Worm (Caenorhabditis elegans) whole organism, L3 larva: Measurements from ENCODE around the gene tag-276.

Experiments
- R02D3.7 ChIP-seq: fragments of 150-350 bp; optimal IDR thresholded peaks from 2 replicates; lab custom pipeline; 2014; ENCODE audit warnings: missing biosample characterization, missing genetic modification characterization
- ZK546.5 ChIP-seq: sonication (generic microtip); optimal IDR thresholded peaks from 2 replicates; lab custom pipeline; 2017; ENCODE audit warnings: missing biosample characterization, missing genetic modification characterization
- ama-1 ChIP-seq: fragments of 150-350 bp; optimal IDR thresholded peaks from 2 replicates; lab custom pipeline; 2018
- ceh-16 ChIP-seq: sonication (generic microtip); optimal IDR thresholded peaks from 2 replicates; lab custom pipeline; 2017; ENCODE audit warnings: missing biosample characterization, missing genetic modification characterization
- ceh-28 ChIP-seq: fragments of 150-350 bp; optimal IDR thresholded peaks from 2 replicates; lab custom pipeline; 2014; ENCODE audit warnings: missing biosample characterization, missing genetic modification reagents, missing genetic modification characterization
- ceh-82 ChIP-seq: fragments of 150-350 bp; optimal IDR thresholded peaks from 2 replicates; lab custom pipeline; 2014; ENCODE audit warnings: missing biosample characterization, missing genetic modification characterization
- ceh-9 ChIP-seq: sonication (generic microtip); optimal IDR thresholded peaks from 2 replicates; lab custom pipeline; 2018; ENCODE audit warnings: missing biosample characterization, missing genetic modification characterization
- egl-27 ChIP-seq: sonication (generic microtip); optimal IDR thresholded peaks from 4 replicates; lab custom pipeline; 2017; ENCODE audit warnings: missing biosample characterization, missing genetic modification reagents, missing genetic modification characterization
- egl-5 ChIP-seq: fragments of 150-350 bp; optimal IDR thresholded peaks from 2 replicates; lab custom pipeline; 2017; ENCODE audit warnings: missing biosample characterization, missing genetic modification reagents, missing genetic modification characterization, inconsistent platforms
- elt-2 ChIP-seq: sonication (generic microtip); optimal IDR thresholded peaks from 2 replicates; lab custom pipeline; 2016; ENCODE audit warnings: missing genetic modification reagents, mild to moderate bottlenecking, missing genetic modification characterization, missing compliant biosample characterization
- elt-3 ChIP-seq, 3 experiments: fragments of 150-350 bp in 1 of 3; sonication (generic microtip) in 2 of 3; optimal IDR thresholded peaks; 2 replicates in 2 of 3; 4 replicates in 1 of 3; lab custom pipeline; 2014 to 2017; ENCODE audit warnings: missing biosample characterization in 3 of 3, missing genetic modification characterization in 3 of 3
- eor-1 ChIP-seq, 2 experiments: fragments of 150-350 bp; optimal IDR thresholded peaks; 2 replicates each; lab custom pipeline; 2014 to 2018; ENCODE audit warnings: missing biosample characterization in 2 of 2, missing genetic modification characterization in 2 of 2
- fkh-10 ChIP-seq: sonication (generic microtip); optimal IDR thresholded peaks from 2 replicates; lab custom pipeline; 2017; ENCODE audit warnings: missing biosample characterization, missing genetic modification reagents, missing genetic modification characterization
- fos-1 ChIP-seq: fragments of 150-350 bp; optimal IDR thresholded peaks from 2 replicates; lab custom pipeline; 2014; ENCODE audit warnings: missing biosample characterization, missing genetic modification characterization
- hmg-11 ChIP-seq: sonication (generic microtip); optimal IDR thresholded peaks from 2 replicates; lab custom pipeline; 2016; ENCODE audit warnings: missing genetic modification characterization, missing compliant biosample characterization
- jun-1 ChIP-seq: fragments of 150-350 bp; optimal IDR thresholded peaks from 2 replicates; lab custom pipeline; 2014; ENCODE audit warnings: missing biosample characterization, missing genetic modification reagents, missing genetic modification characterization
- lin-15B ChIP-seq: fragments of 150-350 bp; optimal IDR thresholded peaks from 2 replicates; lab custom pipeline; 2014; ENCODE audit warnings: missing biosample characterization, missing genetic modification characterization
- lin-39 ChIP-seq: fragments of 150-350 bp; optimal IDR thresholded peaks from 2 replicates; lab custom pipeline; 2018; ENCODE audit warnings: missing biosample characterization, missing genetic modification reagents, missing genetic modification characterization
- lsy-12 ChIP-seq: sonication (generic microtip); optimal IDR thresholded peaks from 2 replicates; lab custom pipeline; 2016; ENCODE audit warnings: mild to moderate bottlenecking, missing genetic modification characterization, missing compliant biosample characterization
- mml-1 ChIP-seq: fragments of 150-350 bp; sonication (generic microtip); optimal IDR thresholded peaks from 3 replicates; lab custom pipeline; 2014; ENCODE audit warnings: missing biosample characterization, missing genetic modification characterization
- nfya-1 ChIP-seq: sonication (generic microtip); optimal IDR thresholded peaks from 2 replicates; lab custom pipeline; 2017; ENCODE audit warnings: missing genetic modification characterization, mild to moderate bottlenecking, missing compliant biosample characterization, antibody characterized with exemption, moderate library complexity; ENCODE audit not compliant: insufficient read depth
- nhr-12 ChIP-seq: fragments of 150-350 bp; optimal IDR thresholded peaks from 2 replicates; lab custom pipeline; 2014; ENCODE audit warnings: missing biosample characterization, missing genetic modification characterization
- nhr-25 ChIP-seq: sonication (generic microtip); optimal IDR thresholded peaks from 2 replicates; lab custom pipeline; 2017; ENCODE audit warnings: missing biosample characterization, missing genetic modification characterization
- nhr-28 ChIP-seq: fragments of 150-350 bp; optimal IDR thresholded peaks from 2 replicates; lab custom pipeline; 2014; ENCODE audit warnings: missing biosample characterization, missing genetic modification characterization
- nhr-43 ChIP-seq: sonication (generic microtip); optimal IDR thresholded peaks from 2 replicates; lab custom pipeline; 2016; ENCODE audit warnings: mild to moderate bottlenecking, missing genetic modification characterization, missing compliant biosample characterization; ENCODE audit not compliant: poor library complexity, severe bottlenecking
- nhr-67 ChIP-seq: fragments of 150-350 bp; optimal IDR thresholded peaks from 2 replicates; lab custom pipeline; 2014; ENCODE audit warnings: missing biosample characterization, missing genetic modification characterization
- nhr-76 ChIP-seq: fragments of 150-350 bp; sonication (generic microtip); optimal IDR thresholded peaks from 5 replicates; lab custom pipeline; 2014; ENCODE audit warnings: missing biosample characterization, missing genetic modification characterization
- pqm-1 ChIP-seq: fragments of 150-350 bp; optimal IDR thresholded peaks from 2 replicates; lab custom pipeline; 2017; ENCODE audit warnings: missing biosample characterization, missing genetic modification characterization, inconsistent platforms
- sea-2 ChIP-seq: fragments of 150-350 bp; sonication (generic microtip); optimal IDR thresholded peaks from 4 replicates; lab custom pipeline; 2014; ENCODE audit warnings: missing biosample characterization, missing genetic modification reagents, missing genetic modification characterization
- skn-1 ChIP-seq: fragments of 150-350 bp; optimal IDR thresholded peaks from 2 replicates; lab custom pipeline; 2014; ENCODE audit warnings: missing biosample characterization, missing genetic modification characterization
- snpc-4 ChIP-seq: fragments of 150-350 bp; optimal IDR thresholded peaks from 2 replicates; lab custom pipeline; 2014; ENCODE audit warnings: missing biosample characterization, missing genetic modification characterization
- tbx-2 ChIP-seq: sonication (generic microtip); optimal IDR thresholded peaks from 2 replicates; lab custom pipeline; 2016; ENCODE audit warnings: mild to moderate bottlenecking, missing genetic modification characterization, missing compliant biosample characterization
- unc-62 ChIP-seq: fragments of 150-350 bp; sonication (generic microtip); optimal IDR thresholded peaks from 4 replicates; lab custom pipeline; 2014; ENCODE audit warnings: missing biosample characterization, missing genetic modification reagents, missing genetic modification characterization
- zag-1 ChIP-seq: fragments of 150-350 bp; optimal IDR thresholded peaks from 2 replicates; lab custom pipeline; 2014; ENCODE audit warnings: missing biosample characterization, missing genetic modification characterization
- ztf-11 ChIP-seq: fragments of 150-350 bp; optimal IDR thresholded peaks from 2 replicates; lab custom pipeline; 2014; ENCODE audit warnings: missing biosample characterization, missing genetic modification characterization
- ztf-4 ChIP-seq: fragments of 150-350 bp; optimal IDR thresholded peaks from 2 replicates; lab custom pipeline; 2014; ENCODE audit warnings: missing biosample characterization, missing genetic modification characterization

Gene tag-276

DNA sequence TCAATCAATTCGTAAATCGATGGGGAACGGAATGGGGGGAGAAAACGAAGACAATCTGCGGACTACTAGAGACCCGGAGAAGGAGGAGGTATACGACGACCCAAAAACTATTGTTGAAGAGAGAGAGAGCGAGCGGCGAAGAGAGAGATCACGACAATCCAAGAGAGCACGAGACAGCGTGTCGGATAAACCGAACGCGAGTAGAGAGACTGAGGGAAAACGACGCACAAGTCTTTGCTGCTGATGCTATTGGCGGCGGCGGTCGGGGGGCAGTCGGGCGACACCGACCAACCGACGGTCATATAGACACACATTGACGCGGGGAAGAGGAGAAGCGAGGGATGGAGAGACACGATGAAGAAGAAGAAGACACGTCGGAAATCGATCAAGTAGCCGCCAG is 26.4 kb downstream of the tag-276 start (continued):
- TF ChIP-seq fos-1 (no peak), lin-15B (tag; lab: Kevin White, UChicago) (peak; percentile 79), nfya-1 (tag; lab: Kevin White, UChicago) (peak; percentile 93), ama-1 (lab: Kevin White, UChicago) (peak; percentile 5)

- TF ChIP-seq jun-1 (tag; lab: Kevin White, UChicago) (no peak), ama-1 (lab: Kevin White, UChicago) (no peak), ceh-9 (tag; lab: Kevin White, UChicago) (no peak), R02D3.7 (no peak), nhr-76 (tag; lab: Kevin White, UChicago) (no peak), skn-1 (tag; lab: Kevin White, UChicago) (no peak)
These were observed 34.4 kb downstream of the tag-276 start for ce11 chrII:12214562-12214961.

DNA sequence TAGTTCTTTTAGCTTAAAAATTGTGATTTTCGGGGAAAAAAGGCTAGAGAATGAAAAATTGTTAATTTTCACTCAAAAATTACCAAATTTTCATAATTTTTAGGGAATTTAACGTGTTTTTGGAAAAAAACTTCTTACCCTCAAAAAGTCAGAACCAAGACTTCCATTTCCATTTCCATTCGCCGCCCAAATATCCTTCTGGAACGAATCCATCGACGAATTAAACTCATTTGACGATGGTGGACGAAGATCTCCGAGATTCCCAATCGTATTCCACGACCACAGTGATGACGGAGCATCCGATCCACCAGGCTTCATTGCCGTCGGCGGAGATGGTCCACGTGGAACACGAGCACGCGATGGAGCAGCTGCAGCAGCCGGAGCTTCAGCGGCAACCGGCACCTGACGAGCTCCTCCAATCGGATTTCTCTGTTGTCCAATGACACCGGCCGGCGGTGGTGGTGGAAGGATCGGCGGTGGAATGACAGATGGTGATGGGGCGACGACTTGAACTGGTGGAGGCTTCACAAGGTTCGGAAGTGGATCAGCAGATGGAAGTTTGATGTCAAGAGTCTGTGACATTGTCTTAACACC is 37.2 kb downstream of the tag-276 start:
- TF ChIP-seq fos-1 (no peak), unc-62 (no peak), egl-27 (tag; lab: Kevin White, UChicago) (no peak), R02D3.7 (no peak), lin-39 (tag; lab: Kevin White, UChicago) (no peak), ceh-82 (tag; lab: Kevin White, UChicago) (no peak), nhr-43 (tag; lab: Kevin White, UChicago) (no peak), nhr-25 (no peak), snpc-4 (tag; lab: Kevin White, UChicago) (no peak), ceh-9 (tag; lab: Kevin White, UChicago) (no peak), lsy-12 (tag; lab: Kevin White, UChicago) (no peak), elt-2 (tag; lab: Kevin White, UChicago) (no peak), mml-1 (tag; lab: Kevin White, UChicago) (no peak)

- TF ChIP-seq eor-1 (tag; optimal IDR thresholded peaks at IDR 0.05; lab: Kevin White, UChicago) = no peak
- peak; percentile 21 for TF ChIP-seq ceh-28 (tag; lab: Kevin White, UChicago)
These were observed 40.2 kb downstream of the tag-276 start for ce11 chrII:12208741-12209140.

- TF ChIP-seq elt-2 (tag; lab: Kevin White, UChicago) (no peak), elt-3 (tag; optimal IDR thresholded peaks at IDR 0.05; lab: Kevin White, UChicago) (no peak), ZK546.5 (tag; lab: Kevin White, UChicago) (no peak), nfya-1 (tag; lab: Kevin White, UChicago) (peak; percentile 91), ceh-9 (tag; lab: Kevin White, UChicago) (no peak), unc-62 (no peak)
These were observed 44.3 kb downstream of the tag-276 start for ce11 chrII:12204617-12205016.

DNA sequence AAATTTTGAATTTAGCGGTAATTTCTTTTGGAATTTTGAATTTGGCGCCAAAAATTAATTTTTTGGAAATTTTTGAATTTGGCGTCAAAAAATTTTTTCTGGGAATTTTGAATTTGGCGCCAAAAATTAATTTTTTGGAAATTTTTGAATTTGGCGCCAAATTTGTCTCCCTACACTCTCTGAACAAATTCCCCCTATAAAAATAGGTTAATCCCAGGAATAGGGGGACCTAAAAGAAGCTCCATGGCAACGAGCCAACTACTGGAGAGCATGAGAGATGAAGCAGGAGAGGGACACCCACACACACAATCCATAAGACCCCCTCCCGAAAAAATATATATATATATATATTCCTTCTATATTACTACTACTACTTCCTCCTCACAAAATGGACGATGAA is 46.0 kb downstream of the tag-276 start, which contains the start of gene aqp-12:
Gene aqp-12, plus strand, starts transcription at position 301 of the 400 bp plus-strand sequence.
- TF ChIP-seq ceh-16 (no peak), nhr-67 (tag; lab: Kevin White, UChicago) (no peak), ZK546.5 (tag; lab: Kevin White, UChicago) (no peak), unc-62 (no peak), jun-1 (tag; lab: Kevin White, UChicago) (no peak), zag-1 (tag; lab: Kevin White, UChicago) (no peak), eor-1 (tag; optimal IDR thresholded peaks at IDR 0.05; lab: Kevin White, UChicago) (no peak), nhr-43 (tag; lab: Kevin White, UChicago) (no peak), nhr-12 (tag; lab: Kevin White, UChicago) (no peak), ama-1 (lab: Kevin White, UChicago) (no peak), sea-2 (GFP tag; lab: Kevin White, UChicago) (no peak)

- TF ChIP-seq hmg-11 = no peak
- no peak for TF ChIP-seq skn-1 (tag; lab: Kevin White, UChicago)
- no peak for TF ChIP-seq lin-15B (tag; lab: Kevin White, UChicago)
- no peak for TF ChIP-seq fkh-10
- no peak for TF ChIP-seq nhr-28
- no peak for TF ChIP-seq ceh-9 (tag; lab: Kevin White, UChicago)
- no peak for TF ChIP-seq ztf-11 (tag; lab: Kevin White, UChicago)
- TF ChIP-seq nhr-25 = no peak
- no peak for TF ChIP-seq egl-5 (tag; lab: Kevin White, UChicago)
- TF ChIP-seq R02D3.7 = no peak
- no peak for TF ChIP-seq pqm-1 (tag; lab: Kevin White, UChicago)
- TF ChIP-seq ztf-4 = no peak
- no peak for TF ChIP-seq ZK546.5 (tag; lab: Kevin White, UChicago)
- no peak for TF ChIP-seq tbx-2
- TF ChIP-seq, all 47 proteins: peak for 0
These were observed 46.7 kb downstream of the tag-276 start, which contains the start of gene trpp-5 for ce11 chrII:12202281-12202680. Gene trpp-5, minus strand, starts transcription at chrII:12202381.
